Fruit fly (Drosophila melanogaster) Kc167 (cell line): ENCODE data around the gene CG43679.

ENCODE experiments used
- Myc ChIP-seq: fragments of >200 bp; optimal IDR thresholded peaks from 2 replicates; lab custom pipeline; 2017; ENCODE audit warnings: missing external identifiers
- Sin3A ChIP-seq: fragments of >200 bp; optimal IDR thresholded peaks from 2 replicates; lab custom pipeline; 2018; ENCODE audit warnings: missing external identifiers
- h ChIP-seq: fragments of >200 bp; optimal IDR thresholded peaks from 3 replicates; lab custom pipeline; 2018; ENCODE audit warnings: missing external identifiers
- insv ChIP-seq: fragments of >200 bp; optimal IDR thresholded peaks from 3 replicates; lab custom pipeline; 2018; ENCODE audit warnings: missing external identifiers
- psq ChIP-seq: fragments of >200 bp; optimal IDR thresholded peaks from 2 replicates; lab custom pipeline; 2017; ENCODE audit warnings: missing external identifiers
- ttk ChIP-seq: sonication (Bioruptor generic); optimal IDR thresholded peaks from 2 replicates; lab custom pipeline; 2017; ENCODE audit warnings: missing external identifiers

DNA sequence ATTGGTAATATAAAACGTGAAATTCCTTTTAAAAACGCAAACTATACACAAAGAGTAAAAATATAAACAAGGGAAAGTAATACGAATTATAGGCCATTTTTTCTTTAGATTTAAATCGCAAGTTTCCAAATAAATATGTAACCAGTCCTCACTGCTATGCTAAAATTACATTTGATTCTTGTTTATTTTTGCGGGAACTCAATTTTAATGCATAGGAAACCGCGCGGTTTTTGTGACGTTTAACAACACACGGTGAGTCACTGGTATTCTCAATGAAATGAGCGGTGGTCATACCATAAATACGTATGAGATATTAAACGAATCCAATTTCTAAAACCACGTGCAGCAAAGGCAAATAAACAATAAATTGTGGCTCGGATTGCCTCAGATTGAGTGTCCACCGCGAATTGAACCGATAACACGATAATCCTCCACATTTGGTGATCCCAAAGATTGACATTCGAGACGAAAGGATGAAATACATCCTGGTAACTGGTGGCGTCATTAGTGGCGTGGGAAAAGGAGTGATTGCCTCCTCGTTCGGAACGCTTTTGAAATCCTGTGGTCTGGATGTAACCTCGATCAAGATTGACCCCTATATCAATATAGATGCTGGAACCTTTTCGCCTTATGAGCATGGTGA is 46.8 kb upstream of the CG43679 start, which contains the start of gene Ctps:
- TF ChIP-seq Sin3A (lab: Kevin White, UChicago) (no peak), psq (lab: Kevin White, UChicago) (no peak), h (lab: Kevin White, UChicago) (no peak), ttk (lab: Kevin White, UChicago) (no peak), Myc (lab: Kevin White, UChicago) (no peak), insv (lab: Kevin White, UChicago) (no peak)
